Worm (Caenorhabditis elegans) whole organism, L2 larva: ENCODE data around the gene ndub-3.

ENCODE experiments used
- F13H6.1 ChIP-seq: sonication (generic microtip); optimal IDR thresholded peaks from 2 replicates; lab custom pipeline; 2016; ENCODE audit warnings: missing genetic modification characterization, missing compliant biosample characterization
- ama-1 ChIP-seq: fragments of 150-350 bp; optimal IDR thresholded peaks from 2 replicates; lab custom pipeline; 2018; ENCODE audit warnings: inconsistent platforms
- blmp-1 ChIP-seq: sonication (generic microtip); optimal IDR thresholded peaks from 2 replicates; lab custom pipeline; 2017; ENCODE audit warnings: missing genetic modification characterization, mild to moderate bottlenecking, missing compliant biosample characterization, antibody characterized with exemption, moderate library complexity; ENCODE audit not compliant: insufficient read depth
- dmd-4 ChIP-seq: sonication (generic microtip); optimal IDR thresholded peaks from 2 replicates; lab custom pipeline; 2017; ENCODE audit warnings: missing biosample characterization, missing genetic modification characterization
- egl-27 ChIP-seq: sonication (generic microtip); optimal IDR thresholded peaks from 3 replicates; lab custom pipeline; 2017; ENCODE audit warnings: missing biosample characterization, missing genetic modification reagents, missing genetic modification characterization
- lin-13 ChIP-seq: fragments of 150-350 bp; optimal IDR thresholded peaks from 2 replicates; lab custom pipeline; 2014; ENCODE audit warnings: missing biosample characterization, missing genetic modification reagents, missing genetic modification characterization
- lin-39 ChIP-seq: fragments of 150-350 bp; optimal IDR thresholded peaks from 2 replicates; lab custom pipeline; 2014; ENCODE audit warnings: missing biosample characterization, missing genetic modification reagents, missing genetic modification characterization
- nhr-11 ChIP-seq: fragments of 150-350 bp; optimal IDR thresholded peaks from 2 replicates; lab custom pipeline; 2014; ENCODE audit warnings: missing biosample characterization, missing genetic modification characterization
- nhr-6 ChIP-seq: fragments of 150-350 bp; optimal IDR thresholded peaks from 2 replicates; lab custom pipeline; 2014; ENCODE audit warnings: missing biosample characterization, missing genetic modification characterization
- snpc-4 ChIP-seq: fragments of 150-350 bp; optimal IDR thresholded peaks from 2 replicates; lab custom pipeline; 2014; ENCODE audit warnings: missing biosample characterization, missing genetic modification characterization
- unc-62 ChIP-seq: fragments of 150-350 bp; optimal IDR thresholded peaks from 2 replicates; lab custom pipeline; 2014; ENCODE audit warnings: missing biosample characterization, missing genetic modification reagents, missing genetic modification characterization
- zag-1 ChIP-seq: fragments of 150-350 bp; optimal IDR thresholded peaks from 2 replicates; lab custom pipeline; 2014; ENCODE audit warnings: missing biosample characterization, missing genetic modification characterization
- ztf-11 ChIP-seq: sonication (generic microtip); optimal IDR thresholded peaks from 2 replicates; lab custom pipeline; 2017; ENCODE audit warnings: missing biosample characterization, missing genetic modification characterization

DNA sequence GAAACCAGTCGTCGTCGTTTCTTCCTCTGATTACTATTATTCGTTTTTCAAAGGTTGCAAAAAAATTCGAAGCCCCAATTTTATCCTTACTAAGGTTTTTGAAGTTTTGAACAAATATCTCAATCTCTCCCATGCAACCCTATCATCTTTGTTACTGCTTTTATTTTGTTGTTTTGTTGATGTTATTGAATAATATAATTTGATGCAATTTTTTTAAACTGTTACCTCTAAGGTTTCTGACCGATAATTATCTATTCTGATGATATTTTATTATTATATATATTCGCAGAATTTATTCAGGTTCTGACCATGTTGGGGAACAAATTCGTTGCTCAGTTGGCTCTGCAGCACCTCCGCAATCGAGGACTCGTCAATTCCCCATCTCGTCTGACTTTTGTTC is 31.4 kb upstream of the ndub-3 start, which contains the start of gene ndub-2:
- no peak for TF ChIP-seq unc-62
- TF ChIP-seq zag-1 (tag; lab: Kevin White, UChicago): no peak
- TF ChIP-seq lin-39 (tag; lab: Kevin White, UChicago): no peak
- TF ChIP-seq lin-13 (GFP tag; lab: Kevin White, UChicago): no peak
- no peak for TF ChIP-seq nhr-11 (tag; lab: Kevin White, UChicago)
- no peak for TF ChIP-seq blmp-1
- no peak for TF ChIP-seq snpc-4 (tag; lab: Kevin White, UChicago)
- TF ChIP-seq ama-1 (lab: Kevin White, UChicago): no peak
- TF ChIP-seq egl-27 (tag; lab: Kevin White, UChicago): no peak
- no peak for TF ChIP-seq nhr-6
- no peak for TF ChIP-seq F13H6.1 (tag; lab: Kevin White, UChicago)
- no peak for TF ChIP-seq ztf-11 (tag; lab: Kevin White, UChicago)
- no peak for TF ChIP-seq dmd-4 (tag; lab: Kevin White, UChicago)
